Worm (Caenorhabditis elegans): ENCODE data around the gene gadr-4.

Gene gadr-4

ce11 chrII:4042696-4043095 is 19.7 kb downstream of the gadr-4 start:
- TF ChIP-seq scrt-1 (GFP tag; IDR thresholded peaks at IDR 0.05) (no peak), ama-1 (optimal IDR thresholded peaks at IDR 0.05) (no peak), ceh-36 (tag; optimal IDR thresholded peaks at IDR 0.05) (no peak), ets-7 (tag; optimal IDR thresholded peaks at IDR 0.05) (no peak), flt-1 (GFP tag; IDR thresholded peaks at IDR 0.05) (no peak), hmbx-1 (tag; optimal IDR thresholded peaks at IDR 0.05) (no peak), tbx-11 (GFP tag; IDR thresholded peaks at IDR 0.05) (no peak), F13C5.2 (tag; optimal IDR thresholded peaks at IDR 0.05) (no peak), ceh-13 (GFP tag; optimal IDR thresholded peaks at IDR 0.05) (no peak), sea-1 (GFP tag; conservative IDR thresholded peaks at IDR 0.05) (no peak), tra-4 (tag; optimal IDR thresholded peaks at IDR 0.05) (no peak)

ce11 chrII:4040066-4040465 is 22.3 kb downstream of the gadr-4 start:
- no peak for TF ChIP-seq tra-4 (tag; optimal IDR thresholded peaks at IDR 0.05)
- no peak for TF ChIP-seq tbx-11 (GFP tag; IDR thresholded peaks at IDR 0.05)
- TF ChIP-seq ets-7 (tag; optimal IDR thresholded peaks at IDR 0.05) = no peak
- no peak for TF ChIP-seq hmg-4 (GFP tag; optimal IDR thresholded peaks at IDR 0.05)
- no peak for TF ChIP-seq scrt-1 (GFP tag; IDR thresholded peaks at IDR 0.05)
- TF ChIP-seq hnd-1 (tag; optimal IDR thresholded peaks at IDR 0.05) = no peak
- TF ChIP-seq tbx-37 (GFP tag; conservative IDR thresholded peaks at IDR 0.05) = no peak
- no peak for TF ChIP-seq aly-1 (tag; optimal IDR thresholded peaks at IDR 0.05)
- TF ChIP-seq ama-1 (optimal IDR thresholded peaks at IDR 0.05) = no peak
- no peak for TF ChIP-seq F13C5.2 (tag; optimal IDR thresholded peaks at IDR 0.05)
- TF ChIP-seq pes-1 (GFP tag; IDR thresholded peaks at IDR 0.05) = no peak
- no peak for TF ChIP-seq sea-1 (GFP tag; conservative IDR thresholded peaks at IDR 0.05)
- TF ChIP-seq flt-1 (GFP tag; IDR thresholded peaks at IDR 0.05) = no peak
- no peak for TF ChIP-seq ceh-36 (tag; optimal IDR thresholded peaks at IDR 0.05)
- TF ChIP-seq hmbx-1 (tag; optimal IDR thresholded peaks at IDR 0.05) = no peak
- TF ChIP-seq ceh-13 (GFP tag; optimal IDR thresholded peaks at IDR 0.05) = no peak
- no peak for TF ChIP-seq B0310.2 (tag; optimal IDR thresholded peaks at IDR 0.05)

- TF ChIP-seq hmbx-1 (tag; optimal IDR thresholded peaks at IDR 0.05) (no peak), B0310.2 (tag; optimal IDR thresholded peaks at IDR 0.05) (no peak), hmg-4 (GFP tag; optimal IDR thresholded peaks at IDR 0.05) (no peak)
These were observed 23.8 kb downstream of the gadr-4 start, which contains the start of gene pqn-48 for ce11 chrII:4038541-4038940. TSS of gene pqn-48 (plus strand) at chrII:4038884.

DNA sequence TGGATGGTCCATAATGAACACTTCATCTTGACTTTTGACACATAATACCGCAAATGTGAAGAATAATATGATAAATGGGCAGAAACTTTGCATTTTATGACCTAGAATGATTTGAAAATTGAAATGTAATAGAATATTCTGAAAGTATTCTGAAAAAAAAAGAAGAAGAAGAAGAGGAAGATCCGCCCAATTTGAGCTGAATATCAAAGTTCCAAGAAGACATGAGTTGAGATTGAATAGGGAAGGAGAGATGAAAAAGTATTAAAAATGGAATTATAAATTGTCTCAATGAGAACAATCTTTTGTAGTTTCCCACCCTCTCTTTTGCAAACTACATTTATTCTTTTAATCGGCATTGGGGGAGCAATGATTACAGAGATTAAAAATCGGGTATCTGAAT is 30.1 kb downstream of the gadr-4 start, which contains the start of gene K07D4.4:
Gene K07D4.4, minus strand, starts transcription at position 101 of the 400 bp plus-strand sequence.
- TF ChIP-seq ceh-13 (GFP tag; optimal IDR thresholded peaks at IDR 0.05) = no peak
- TF ChIP-seq pes-1 (GFP tag; IDR thresholded peaks at IDR 0.05) = no peak
- no peak for TF ChIP-seq scrt-1 (GFP tag; IDR thresholded peaks at IDR 0.05)
- no peak for TF ChIP-seq ama-1 (optimal IDR thresholded peaks at IDR 0.05)
- no peak for TF ChIP-seq flt-1 (GFP tag; IDR thresholded peaks at IDR 0.05)
- no peak for TF ChIP-seq B0310.2 (tag; optimal IDR thresholded peaks at IDR 0.05)
- TF ChIP-seq tra-4 (tag; optimal IDR thresholded peaks at IDR 0.05) = no peak
- no peak for TF ChIP-seq aly-1 (tag; optimal IDR thresholded peaks at IDR 0.05)
- no peak for TF ChIP-seq tbx-37 (GFP tag; conservative IDR thresholded peaks at IDR 0.05)
- TF ChIP-seq tbx-11 (GFP tag; IDR thresholded peaks at IDR 0.05) = no peak
- TF ChIP-seq sea-1 (GFP tag; conservative IDR thresholded peaks at IDR 0.05) = no peak
- no peak for TF ChIP-seq hmbx-1 (tag; optimal IDR thresholded peaks at IDR 0.05)
- TF ChIP-seq hmg-4 (GFP tag; optimal IDR thresholded peaks at IDR 0.05) = no peak
- no peak for TF ChIP-seq hnd-1 (tag; optimal IDR thresholded peaks at IDR 0.05)

ce11 chrII:4028276-4028675 is 34.1 kb downstream of the gadr-4 start, which contains the start of gene K07D4.9:
TSS of gene K07D4.9 (plus strand) at chrII:4028576.
- TF ChIP-seq ets-7 (tag; optimal IDR thresholded peaks at IDR 0.05) (no peak), flt-1 (GFP tag; IDR thresholded peaks at IDR 0.05) (no peak), ceh-36 (tag; optimal IDR thresholded peaks at IDR 0.05) (no peak), scrt-1 (GFP tag; IDR thresholded peaks at IDR 0.05) (no peak), aly-1 (tag; optimal IDR thresholded peaks at IDR 0.05) (no peak), B0310.2 (tag; optimal IDR thresholded peaks at IDR 0.05) (no peak), hnd-1 (tag; optimal IDR thresholded peaks at IDR 0.05) (no peak), hmbx-1 (tag; optimal IDR thresholded peaks at IDR 0.05) (no peak), F13C5.2 (tag; optimal IDR thresholded peaks at IDR 0.05) (no peak), tra-4 (tag; optimal IDR thresholded peaks at IDR 0.05) (no peak), ceh-13 (GFP tag; optimal IDR thresholded peaks at IDR 0.05) (no peak), hmg-4 (GFP tag; optimal IDR thresholded peaks at IDR 0.05) (no peak), tbx-11 (GFP tag; IDR thresholded peaks at IDR 0.05) (no peak), ama-1 (optimal IDR thresholded peaks at IDR 0.05) (no peak)

ce11 chrII:4025462-4025861 is 36.9 kb downstream of the gadr-4 start, which contains the start of gene K07D4.5:
TSS of gene K07D4.5 (minus strand) at chrII:4025562.
- TF ChIP-seq hmbx-1 (tag; optimal IDR thresholded peaks at IDR 0.05) (no peak), ceh-36 (tag; optimal IDR thresholded peaks at IDR 0.05) (no peak), pes-1 (GFP tag; IDR thresholded peaks at IDR 0.05) (no peak), ets-7 (tag; optimal IDR thresholded peaks at IDR 0.05) (no peak), tbx-37 (GFP tag; conservative IDR thresholded peaks at IDR 0.05) (no peak), tra-4 (tag; optimal IDR thresholded peaks at IDR 0.05) (no peak), sea-1 (GFP tag; conservative IDR thresholded peaks at IDR 0.05) (no peak), B0310.2 (tag; optimal IDR thresholded peaks at IDR 0.05) (no peak), scrt-1 (GFP tag; IDR thresholded peaks at IDR 0.05) (no peak), ceh-13 (GFP tag; optimal IDR thresholded peaks at IDR 0.05) (no peak), aly-1 (tag; optimal IDR thresholded peaks at IDR 0.05) (no peak), flt-1 (GFP tag; IDR thresholded peaks at IDR 0.05) (no peak), F13C5.2 (tag; optimal IDR thresholded peaks at IDR 0.05) (no peak)

- TF ChIP-seq tra-4 (tag; optimal IDR thresholded peaks at IDR 0.05) = no peak
- no peak for TF ChIP-seq B0310.2 (tag; optimal IDR thresholded peaks at IDR 0.05)
- no peak for TF ChIP-seq ama-1 (optimal IDR thresholded peaks at IDR 0.05)
- TF ChIP-seq scrt-1 (GFP tag; IDR thresholded peaks at IDR 0.05) = no peak
- no peak for TF ChIP-seq F13C5.2 (tag; optimal IDR thresholded peaks at IDR 0.05)
- TF ChIP-seq ets-7 (tag; optimal IDR thresholded peaks at IDR 0.05) = no peak
- no peak for TF ChIP-seq ceh-13 (GFP tag; optimal IDR thresholded peaks at IDR 0.05)
- TF ChIP-seq hnd-1 (tag; optimal IDR thresholded peaks at IDR 0.05) = no peak
- no peak for TF ChIP-seq aly-1 (tag; optimal IDR thresholded peaks at IDR 0.05)
- TF ChIP-seq tbx-11 (GFP tag; IDR thresholded peaks at IDR 0.05) = no peak
- TF ChIP-seq sea-1 (GFP tag; conservative IDR thresholded peaks at IDR 0.05) = no peak
- TF ChIP-seq hmbx-1 (tag; optimal IDR thresholded peaks at IDR 0.05) = no peak
- no peak for TF ChIP-seq flt-1 (GFP tag; IDR thresholded peaks at IDR 0.05)
These were observed 43.8 kb downstream of the gadr-4 start, which contains the start of gene K07D4.6 for ce11 chrII:4018617-4019016. TSS of gene K07D4.6 (minus strand) at chrII:4018717.
